Fruit fly (Drosophila melanogaster) whole organism, embryonic: Measurements from ENCODE around the gene CG7564.

Experiments used
- Abd-B ChIP-seq: fragments of 200-800 bp; sonication (Bioruptor generic); optimal IDR thresholded peaks from 2 replicates; lab custom pipeline; 2018; ENCODE audit warnings: missing biosample characterization, mild to moderate bottlenecking, missing genetic modification characterization, moderate library complexity
- B-H2 ChIP-seq: fragments of 200-800 bp; sonication (Bioruptor generic); optimal IDR thresholded peaks from 2 replicates; lab custom pipeline; 2018; ENCODE audit warnings: missing biosample characterization, mild to moderate bottlenecking, missing genetic modification characterization
- Bdp1 ChIP-seq: fragments of 200-800 bp; sonication (Bioruptor generic); optimal IDR thresholded peaks from 3 replicates; lab custom pipeline; 2016; ENCODE audit warnings: missing biosample characterization, missing genetic modification characterization
- Blimp-1 ChIP-seq: fragments of 200-800 bp; sonication (Bioruptor generic); optimal IDR thresholded peaks from 3 replicates; lab custom pipeline; 2018; ENCODE audit warnings: missing biosample characterization, missing genetic modification characterization, mild to moderate bottlenecking, moderate library complexity, missing genetic modification reagents
- Bteb2 ChIP-seq: fragments of 200-800 bp; sonication (Bioruptor generic); optimal IDR thresholded peaks from 2 replicates; lab custom pipeline; 2016; ENCODE audit warnings: missing biosample characterization, missing genetic modification characterization
- CG10366 ChIP-seq: fragments of 200-800 bp; sonication (Bioruptor generic); IDR thresholded peaks from 2 replicates; pipeline ENCODE4 v1.3.6; 2022; ENCODE audit warnings: missing biosample characterization, missing genetic modification characterization
- CG10543 ChIP-seq: fragments of 200-800 bp; sonication (Bioruptor generic); optimal IDR thresholded peaks from 3 replicates; lab custom pipeline; 2017; ENCODE audit warnings: missing biosample characterization, mild to moderate bottlenecking, missing genetic modification characterization, moderate library complexity
- CG10654 ChIP-seq: fragments of 200-800 bp; sonication (Bioruptor generic); optimal IDR thresholded peaks from 2 replicates; lab custom pipeline; 2016; ENCODE audit warnings: missing biosample characterization, missing genetic modification characterization
- CG13624 ChIP-seq: fragments of 200-800 bp; sonication (Bioruptor generic); optimal IDR thresholded peaks from 2 replicates; lab custom pipeline; 2016; ENCODE audit warnings: missing biosample characterization, missing genetic modification characterization
- CG14441 ChIP-seq: fragments of 200-800 bp; sonication (Bioruptor generic); IDR thresholded peaks from 2 replicates; pipeline ENCODE4 v1.3.6; 2022; ENCODE audit warnings: missing biosample characterization, missing genetic modification characterization
- CG15269 ChIP-seq: fragments of 200-800 bp; sonication (Bioruptor generic); optimal IDR thresholded peaks from 2 replicates; lab custom pipeline; 2018; ENCODE audit warnings: missing biosample characterization, mild to moderate bottlenecking, missing genetic modification characterization, moderate library complexity
- CG17328 ChIP-seq: fragments of 200-800 bp; sonication (Bioruptor generic); IDR thresholded peaks from 2 replicates; pipeline ENCODE4 v1.3.6; 2022; ENCODE audit warnings: missing biosample characterization, missing genetic modification characterization
- CG17568 ChIP-seq: fragments of 200-800 bp; sonication (Bioruptor generic); optimal IDR thresholded peaks from 2 replicates; lab custom pipeline; 2018; ENCODE audit warnings: missing biosample characterization, mild to moderate bottlenecking, missing genetic modification characterization, moderate library complexity
- CG31388 ChIP-seq: fragments of 200-800 bp; sonication (Bioruptor generic); optimal IDR thresholded peaks from 2 replicates; lab custom pipeline; 2016; ENCODE audit warnings: missing biosample characterization, missing genetic modification characterization
- CG3995 ChIP-seq: fragments of 200-800 bp; sonication (Bioruptor generic); optimal IDR thresholded peaks from 3 replicates; lab custom pipeline; 2016; ENCODE audit warnings: missing biosample characterization, missing genetic modification characterization
- CG4404 ChIP-seq: fragments of 200-800 bp; sonication (Bioruptor generic); IDR thresholded peaks from 2 replicates; pipeline ENCODE4 v1.3.6; 2022; ENCODE audit warnings: missing biosample characterization, missing genetic modification characterization
- CG6175 ChIP-seq: fragments of 200-800 bp; sonication (Bioruptor generic); IDR thresholded peaks from 3 replicates; pipeline ENCODE4 v1.3.6; 2022; ENCODE audit warnings: missing biosample characterization, missing genetic modification characterization
- CG7357 ChIP-seq: fragments of 200-800 bp; sonication (Bioruptor generic); IDR thresholded peaks from 3 replicates; pipeline ENCODE4 v1.3.6; 2022; ENCODE audit warnings: missing biosample characterization, missing genetic modification characterization
- CG7372 ChIP-seq: fragments of 200-800 bp; sonication (Bioruptor generic); IDR thresholded peaks from 2 replicates; pipeline ENCODE4 v1.3.6; 2022; ENCODE audit warnings: missing biosample characterization, missing genetic modification characterization
- CG7556 ChIP-seq: fragments of 200-800 bp; sonication (Bioruptor generic); optimal IDR thresholded peaks from 2 replicates; lab custom pipeline; 2017; ENCODE audit warnings: missing biosample characterization, mild to moderate bottlenecking, missing genetic modification characterization
- CG7786 ChIP-seq: fragments of 200-800 bp; sonication (Bioruptor generic); optimal IDR thresholded peaks from 2 replicates; lab custom pipeline; 2016; ENCODE audit warnings: missing biosample characterization, missing genetic modification characterization
- CG8281 ChIP-seq: fragments of 200-800 bp; sonication (Bioruptor generic); optimal IDR thresholded peaks from 2 replicates; lab custom pipeline; 2018; ENCODE audit warnings: missing biosample characterization, mild to moderate bottlenecking, missing genetic modification characterization, moderate library complexity
- CG8290 ChIP-seq, 3 experiments: fragments of 200-800 bp; sonication (Bioruptor generic); optimal IDR thresholded peaks; 2 replicates each; lab custom pipeline; 2016 to 2019; ENCODE audit warnings: missing biosample characterization in 3 of 3, missing genetic modification characterization in 3 of 3, mild to moderate bottlenecking in 2 of 3, moderate library complexity in 1 of 3
- CG8388 ChIP-seq: fragments of 200-800 bp; sonication (Bioruptor generic); optimal IDR thresholded peaks from 2 replicates; lab custom pipeline; 2019; ENCODE audit warnings: missing biosample characterization, mild to moderate bottlenecking, missing genetic modification characterization, moderate library complexity
- Dp ChIP-seq: fragments of 200-800 bp; sonication (Bioruptor generic); optimal IDR thresholded peaks from 2 replicates; lab custom pipeline; 2018; ENCODE audit warnings: missing biosample characterization, mild to moderate bottlenecking, missing genetic modification characterization, moderate library complexity
- Max ChIP-seq: fragments of 200-800 bp; sonication (Bioruptor generic); optimal IDR thresholded peaks from 2 replicates; lab custom pipeline; 2016; ENCODE audit warnings: missing biosample characterization, mild to moderate bottlenecking, missing genetic modification characterization
- NK7.1 ChIP-seq: fragments of 200-800 bp; sonication (Bioruptor generic); optimal IDR thresholded peaks from 3 replicates; lab custom pipeline; 2016; ENCODE audit warnings: missing biosample characterization, missing genetic modification characterization
- Side ChIP-seq: fragments of 200-800 bp; sonication (Bioruptor generic); optimal IDR thresholded peaks from 2 replicates; lab custom pipeline; 2016; ENCODE audit warnings: missing biosample characterization, missing genetic modification characterization
- Tbp ChIP-seq: fragments of >200 bp; optimal IDR thresholded peaks from 2 replicates; lab custom pipeline; 2018; ENCODE audit warnings: missing biosample characterization, missing genetic modification characterization
- amos ChIP-seq: fragments of 200-800 bp; sonication (Bioruptor generic); IDR thresholded peaks from 2 replicates; pipeline ENCODE4 v1.3.6; 2022; ENCODE audit warnings: missing biosample characterization, missing genetic modification characterization; ENCODE audit not compliant: partially characterized antibody
- br ChIP-seq: fragments of >200 bp; optimal IDR thresholded peaks from 2 replicates; lab custom pipeline; 2017
- bsh ChIP-seq, 2 experiments: fragments of 200-800 bp; sonication (Bioruptor generic); optimal IDR thresholded peaks; 2 replicates each; lab custom pipeline; 2017 to 2018; ENCODE audit warnings: mild to moderate bottlenecking in 2 of 2, missing biosample characterization in 2 of 2, missing genetic modification characterization in 2 of 2, moderate library complexity in 1 of 2
- ci ChIP-seq: fragments of 200-800 bp; sonication (Bioruptor generic); IDR thresholded peaks from 3 replicates; pipeline ENCODE4 v1.3.6; 2022; ENCODE audit warnings: missing biosample characterization, missing genetic modification characterization
- eyg ChIP-seq: fragments of 200-800 bp; sonication (Bioruptor generic); optimal IDR thresholded peaks from 3 replicates; lab custom pipeline; 2016; ENCODE audit warnings: missing biosample characterization, missing genetic modification characterization
- gce ChIP-seq: fragments of 200-800 bp; sonication (Bioruptor generic); IDR thresholded peaks from 3 replicates; pipeline ENCODE4 v1.3.6; 2022; ENCODE audit warnings: missing biosample characterization, missing genetic modification characterization
- gem ChIP-seq: fragments of 200-800 bp; sonication (Bioruptor generic); optimal IDR thresholded peaks from 2 replicates; lab custom pipeline; 2019; ENCODE audit warnings: missing biosample characterization, mild to moderate bottlenecking, missing genetic modification characterization, moderate library complexity
- gsb-n ChIP-seq: fragments of 200-800 bp; sonication (Bioruptor generic); optimal IDR thresholded peaks from 3 replicates; lab custom pipeline; 2018; ENCODE audit warnings: missing biosample characterization, mild to moderate bottlenecking, missing genetic modification characterization
- kay ChIP-seq: fragments of 200-800 bp; sonication (Bioruptor generic); optimal IDR thresholded peaks from 2 replicates; lab custom pipeline; 2016; ENCODE audit warnings: missing biosample characterization, missing genetic modification characterization
- maf-S ChIP-seq: fragments of 200-800 bp; sonication (Bioruptor generic); optimal IDR thresholded peaks from 2 replicates; lab custom pipeline; 2016; ENCODE audit warnings: missing biosample characterization, missing genetic modification characterization
- mld ChIP-seq: fragments of 200-800 bp; sonication (Bioruptor generic); IDR thresholded peaks from 3 replicates; pipeline ENCODE4 v1.3.6; 2022; ENCODE audit warnings: missing biosample characterization, missing genetic modification characterization; ENCODE audit not compliant: partially characterized antibody
- nerfin-1 ChIP-seq: fragments of 200-800 bp; sonication (Bioruptor generic); optimal IDR thresholded peaks from 3 replicates; lab custom pipeline; 2019; ENCODE audit warnings: missing biosample characterization, mild to moderate bottlenecking, missing genetic modification characterization, moderate library complexity
- prd ChIP-seq, 3 experiments: fragments of >200 bp in 2 of 3; fragments of 200-800 bp in 1 of 3; sonication (Bioruptor generic) in 1 of 3; optimal IDR thresholded peaks in 2 of 3; IDR thresholded peaks in 1 of 3; 2 replicates in 2 of 3; 3 replicates in 1 of 3; pipeline versions ENCODE4 v1.3.6 to Lab custom; 2017 to 2022; ENCODE audit warnings: missing biosample characterization in 1 of 3, missing genetic modification characterization in 1 of 3
- pzg ChIP-seq: fragments of 200-800 bp; sonication (Bioruptor generic); optimal IDR thresholded peaks from 3 replicates; lab custom pipeline; 2018; ENCODE audit warnings: missing biosample characterization, mild to moderate bottlenecking, missing genetic modification characterization, moderate library complexity
- repo ChIP-seq: fragments of 200-800 bp; sonication (Bioruptor generic); optimal IDR thresholded peaks from 2 replicates; lab custom pipeline; 2016; ENCODE audit warnings: missing biosample characterization, missing genetic modification characterization
- ro ChIP-seq: fragments of 200-800 bp; sonication (Bioruptor generic); IDR thresholded peaks from 2 replicates; pipeline ENCODE4 v1.3.6; 2022; ENCODE audit warnings: missing biosample characterization, missing genetic modification characterization
- stwl ChIP-seq: fragments of 200-800 bp; sonication (Bioruptor generic); optimal IDR thresholded peaks from 3 replicates; lab custom pipeline; 2018; ENCODE audit warnings: missing biosample characterization, mild to moderate bottlenecking, missing genetic modification characterization, moderate library complexity
- tin ChIP-seq: fragments of 200-800 bp; sonication (Bioruptor generic); optimal IDR thresholded peaks from 3 replicates; lab custom pipeline; 2016; ENCODE audit warnings: missing biosample characterization, missing genetic modification characterization
- tx ChIP-seq: fragments of 200-800 bp; sonication (Bioruptor generic); optimal IDR thresholded peaks from 2 replicates; lab custom pipeline; 2016; ENCODE audit warnings: missing biosample characterization, missing genetic modification characterization
- z ChIP-seq: fragments of 200-800 bp; sonication (Bioruptor generic); IDR thresholded peaks from 3 replicates; pipeline ENCODE4 v1.3.6; 2022; ENCODE audit warnings: missing biosample characterization, missing genetic modification characterization
- zen ChIP-seq: fragments of 200-800 bp; sonication (Bioruptor generic); optimal IDR thresholded peaks from 3 replicates; lab custom pipeline; 2018; ENCODE audit warnings: missing biosample characterization, mild to moderate bottlenecking, missing genetic modification characterization, moderate library complexity

Gene CG7564

DNA sequence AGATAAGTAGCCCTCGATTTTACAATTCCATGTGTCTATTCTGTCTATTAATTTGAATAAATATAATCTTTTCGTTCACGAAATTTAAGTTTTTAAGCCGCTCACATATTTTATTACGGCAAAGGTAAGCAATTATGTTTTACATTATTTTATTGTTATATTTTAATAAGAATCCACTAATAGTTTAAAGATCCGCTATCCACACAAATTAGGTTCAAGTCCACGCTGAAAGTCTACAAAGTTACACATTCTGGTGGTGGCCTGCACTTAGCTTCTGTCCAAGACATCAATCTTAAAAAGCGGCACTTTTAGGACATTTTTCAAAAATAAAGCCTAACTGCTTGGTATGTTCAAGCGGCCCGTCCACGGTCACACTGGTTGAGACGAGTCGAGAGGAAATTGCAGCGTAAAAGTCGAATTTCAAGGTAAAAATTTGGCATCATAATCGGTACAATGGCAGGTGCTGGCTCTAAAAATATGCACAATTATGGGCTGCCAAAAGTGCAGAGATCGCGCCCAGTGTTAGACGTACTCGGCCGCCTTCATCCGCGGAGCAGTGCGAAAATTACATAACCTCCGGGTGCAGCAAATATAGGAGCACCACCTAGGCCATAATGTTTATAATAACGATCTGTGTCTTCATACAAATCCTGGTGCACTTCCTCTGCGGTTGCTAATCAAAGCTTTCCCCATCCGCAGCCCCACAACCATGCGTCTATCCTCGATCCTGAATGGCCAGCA is 39.2 kb upstream of the CG7564 start, which contains the start of the genes UQCR-Q and CG46525 (continued):
- TF ChIP-seq z (no peak), CG17568 (GFP tag; lab: Kevin White, UChicago) (no peak), eyg (no peak), CG13624 (GFP tag; lab: Kevin White, UChicago) (no peak), CG7786 (no peak), gem (tag; lab: Kevin White, UChicago) (no peak), Max (no peak), CG7556 (GFP tag; lab: Kevin White, UChicago) (no peak), ro (GFP tag; lab: Robert Waterston, UW) (no peak), CG4404 (GFP tag; lab: Robert Waterston, UW) (no peak), CG6175 (GFP tag; lab: Robert Waterston, UW) (no peak), CG10366 (no peak), zen (tag; lab: Kevin White, UChicago) (peak; percentile 45), Side (GFP tag; lab: Kevin White, UChicago) (no peak), Bdp1 (GFP tag; lab: Kevin White, UChicago) (no peak), br (lab: Kevin White, UChicago) (no peak), Blimp-1 (GFP tag; lab: Kevin White, UChicago) (no peak), Dp (GFP tag; lab: Kevin White, UChicago) (peak; percentile 82), CG10543 (GFP tag; lab: Kevin White, UChicago) (no peak), CG7372 (GFP tag; lab: Robert Waterston, UW) (no peak), CG3995 (GFP tag; lab: Kevin White, UChicago) (no peak), CG8388 (GFP tag; lab: Kevin White, UChicago) (no peak), CG31388 (GFP tag; lab: Kevin White, UChicago) (no peak), amos (GFP tag; lab: Robert Waterston, UW) (peak; percentile 50; the same call in 1 of the 2 replicates), ci (GFP tag; lab: Robert Waterston, UW) (no peak), tin (GFP tag; lab: Kevin White, UChicago) (no peak), CG17328 (GFP tag; lab: Robert Waterston, UW) (no peak), maf-S (no peak), NK7.1 (GFP tag; lab: Kevin White, UChicago) (no peak), gce (GFP tag; lab: Robert Waterston, UW) (no peak), stwl (tag; lab: Kevin White, UChicago) (peak; percentile 72), pzg (peak; percentile 97), Tbp (no peak), CG10654 (GFP tag; lab: Kevin White, UChicago) (no peak), repo (GFP tag; lab: Kevin White, UChicago) (no peak), gsb-n (tag; lab: Kevin White, UChicago) (no peak), CG8290 (GFP tag; optimal IDR thresholded peaks at IDR 0.05; lab: Kevin White, UChicago) (peak; percentile 1), CG8290 (tag; optimal IDR thresholded peaks at IDR 0.05; lab: Kevin White, UChicago) (peak in 1 of 2 experiments; percentile 67), B-H2 (GFP tag; lab: Kevin White, UChicago) (peak; percentile 59), tx (GFP tag; lab: Kevin White, UChicago) (no peak), CG7357 (GFP tag; lab: Robert Waterston, UW) (no peak), Abd-B (GFP tag; lab: Kevin White, UChicago) (peak; percentile 52), prd (optimal IDR thresholded peaks at IDR 0.05; lab: Kevin White, UChicago) (no peak), prd (GFP tag; IDR thresholded peaks at IDR 0.05; lab: Robert Waterston, UW) (no peak), nerfin-1 (tag; lab: Kevin White, UChicago) (no peak), CG14441 (no peak), CG15269 (tag; lab: Kevin White, UChicago) (no peak), Bteb2 (GFP tag; lab: Kevin White, UChicago) (no peak), mld (no peak), bsh (GFP tag; optimal IDR thresholded peaks at IDR 0.05; lab: Kevin White, UChicago) (no peak), CG8281 (tag; lab: Kevin White, UChicago) (no peak), kay (GFP tag; lab: Kevin White, UChicago) (no peak)
